Worm (Caenorhabditis elegans) whole organism, L2 larva: Measurements from ENCODE around the gene Y77E11A.8.

Experiments used
- elt-1 ChIP-seq: fragments of 150-350 bp; optimal IDR thresholded peaks from 2 replicates; lab custom pipeline; 2014; ENCODE audit warnings: missing biosample characterization, missing genetic modification characterization
- nhr-11 ChIP-seq: fragments of 150-350 bp; optimal IDR thresholded peaks from 2 replicates; lab custom pipeline; 2014; ENCODE audit warnings: missing biosample characterization, missing genetic modification characterization
- nhr-77 ChIP-seq: fragments of 150-350 bp; optimal IDR thresholded peaks from 2 replicates; lab custom pipeline; 2014; ENCODE audit warnings: missing biosample characterization, missing genetic modification characterization

ce11 chrIV:1453451-1453850 is 28.6 kb upstream of the Y77E11A.8 start:
- TF ChIP-seq nhr-77 (tag; lab: Kevin White, UChicago) (no peak), nhr-11 (no peak), elt-1 (tag; lab: Kevin White, UChicago) (no peak)
